Fruit fly (Drosophila melanogaster): ENCODE results near the gene CG4733.

Gene CG4733

dm6 chr3R:19935777-19936125, 45.3 kb downstream of the CG4733 start:
- TF ChIP-seq ey (GFP tag; optimal IDR thresholded peaks at IDR 0.05): no peak
- no peak for TF ChIP-seq h (GFP tag; optimal IDR thresholded peaks at IDR 0.05)
- TF ChIP-seq Hr83 (GFP tag; optimal IDR thresholded peaks at IDR 0.05; ENCODE audit: poor library complexity, severe bottlenecking): no peak
- TF ChIP-seq psq (GFP tag; optimal IDR thresholded peaks at IDR 0.05): no peak
- no peak for TF ChIP-seq OdsH (GFP tag; optimal IDR thresholded peaks at IDR 0.05)
- TF ChIP-seq dmrt93B (GFP tag; optimal IDR thresholded peaks at IDR 0.05): no peak
- TF ChIP-seq GATAd (GFP tag; optimal IDR thresholded peaks at IDR 0.05): no peak
- no peak for TF ChIP-seq CG32264 (GFP tag; optimal IDR thresholded peaks at IDR 0.05)
- TF ChIP-seq Myc (optimal IDR thresholded peaks at IDR 0.05): no peak
- no peak for TF ChIP-seq Dfd (GFP tag; optimal IDR thresholded peaks at IDR 0.05)
- TF ChIP-seq Mio (GFP tag; optimal IDR thresholded peaks at IDR 0.05): no peak

- TF ChIP-seq psq (GFP tag; optimal IDR thresholded peaks at IDR 0.05) (no peak), rgr (GFP tag; optimal IDR thresholded peaks at IDR 0.05) (no peak), tai (GFP tag; optimal IDR thresholded peaks at IDR 0.05) (no peak), Jra (GFP tag; optimal IDR thresholded peaks at IDR 0.05) (no peak), h (GFP tag; optimal IDR thresholded peaks at IDR 0.05) (no peak), GATAd (GFP tag; optimal IDR thresholded peaks at IDR 0.05) (no peak), N (GFP tag; optimal IDR thresholded peaks at IDR 0.05) (no peak), CrebA (GFP tag; optimal IDR thresholded peaks at IDR 0.05; ENCODE audit: borderline replicate concordance) (no peak), woc (GFP tag; optimal IDR thresholded peaks at IDR 0.05) (no peak), Mio (GFP tag; optimal IDR thresholded peaks at IDR 0.05) (no peak), dl (GFP tag; optimal IDR thresholded peaks at IDR 0.05; ENCODE audit: insufficient read depth in 1 of 2, partially characterized antibody in 2 of 2) (no peak), Hr83 (GFP tag; optimal IDR thresholded peaks at IDR 0.05; ENCODE audit: poor library complexity, severe bottlenecking) (no peak), Sp1 (GFP tag; optimal IDR thresholded peaks at IDR 0.05) (no peak), Abd-B (GFP tag; optimal IDR thresholded peaks at IDR 0.05) (no peak), jim (GFP tag; optimal IDR thresholded peaks at IDR 0.05) (no peak), Dif (GFP tag; optimal IDR thresholded peaks at IDR 0.05; ENCODE audit: partially characterized antibody) (no peak)
These were observed 48.6 kb downstream of the CG4733 start for dm6 chr3R:19938941-19939587.

dm6 chr3R:19942312-19942711, 51.8 kb downstream of the CG4733 start, which contains the start of gene CG46042:
Gene CG46042, minus strand, starts transcription at chr3R:19942412.
- TF ChIP-seq brk (GFP tag; optimal IDR thresholded peaks at IDR 0.05): no peak
- TF ChIP-seq psq (GFP tag; optimal IDR thresholded peaks at IDR 0.05): no peak
- no peak for TF ChIP-seq Hr78 (GFP tag; optimal IDR thresholded peaks at IDR 0.05)
- TF ChIP-seq CG9705 (GFP tag; optimal IDR thresholded peaks at IDR 0.05): no peak
- no peak for TF ChIP-seq Sp1 (GFP tag; optimal IDR thresholded peaks at IDR 0.05)
- TF ChIP-seq Vsx2 (GFP tag; optimal IDR thresholded peaks at IDR 0.05; ENCODE audit: partially characterized antibody): no peak
- no peak for TF ChIP-seq Dif (GFP tag; optimal IDR thresholded peaks at IDR 0.05; ENCODE audit: partially characterized antibody)

- TF ChIP-seq dl (GFP tag; optimal IDR thresholded peaks at IDR 0.05; ENCODE audit: insufficient read depth in 1 of 2, partially characterized antibody in 2 of 2) (no peak), Mio (GFP tag; optimal IDR thresholded peaks at IDR 0.05) (no peak), Hr78 (GFP tag; optimal IDR thresholded peaks at IDR 0.05) (no peak), Abd-B (GFP tag; optimal IDR thresholded peaks at IDR 0.05) (no peak), Dif (GFP tag; optimal IDR thresholded peaks at IDR 0.05; ENCODE audit: partially characterized antibody) (no peak), Myc (optimal IDR thresholded peaks at IDR 0.05) (no peak), Sp1 (GFP tag; optimal IDR thresholded peaks at IDR 0.05) (no peak), foxo (GFP tag; optimal IDR thresholded peaks at IDR 0.05) (no peak), OdsH (GFP tag; optimal IDR thresholded peaks at IDR 0.05) (no peak)
These were observed 57.7 kb downstream of the CG4733 start, which contains the start of gene CG4783 for dm6 chr3R:19948143-19948542. Gene CG4783, plus strand, starts transcription at chr3R:19948443.
